Worm (Caenorhabditis elegans) whole organism, midembryonic: ENCODE data around the gene Y53C12B.1.

ENCODE experiments used
- T22C8.4 ChIP-seq: fragments of 200-800 bp; sonication (Bioruptor generic); IDR thresholded peaks from 2 replicates; pipeline ENCODE4 v1.3.6; 2022; ENCODE audit warnings: missing genetic modification characterization, missing compliant biosample characterization
- cog-1 ChIP-seq: sonication (generic microtip); optimal IDR thresholded peaks from 2 replicates; lab custom pipeline; 2016; ENCODE audit warnings: missing genetic modification characterization, missing compliant biosample characterization
- flt-1 ChIP-seq: fragments of 200-800 bp; sonication (Bioruptor generic); IDR thresholded peaks from 2 replicates; pipeline ENCODE4 v1.3.6; 2022; ENCODE audit warnings: missing genetic modification characterization, missing compliant biosample characterization
- klf-2 ChIP-seq: fragments of 200-800 bp; sonication (Bioruptor generic); conservative IDR thresholded peaks from 2 replicates; pipeline ENCODE4 v1.3.6; 2022; ENCODE audit warnings: missing genetic modification reagents, missing genetic modification characterization, missing compliant biosample characterization
- med-1 ChIP-seq: sonication (generic microtip); optimal IDR thresholded peaks from 2 replicates; lab custom pipeline; 2017; ENCODE audit warnings: missing genetic modification characterization, mild to moderate bottlenecking, missing compliant biosample characterization, antibody characterized with exemption, missing genetic modification reagents; ENCODE audit not compliant: insufficient read depth
- ref-1 ChIP-seq: fragments of 200-800 bp; sonication (Bioruptor generic); conservative IDR thresholded peaks from 2 replicates; pipeline ENCODE4 v1.3.6; 2022; ENCODE audit warnings: missing genetic modification reagents, missing genetic modification characterization, missing compliant biosample characterization
- tab-1 ChIP-seq: fragments of 200-800 bp; sonication (Bioruptor generic); IDR thresholded peaks from 2 replicates; pipeline ENCODE4 v1.3.6; 2022; ENCODE audit warnings: missing genetic modification characterization, missing compliant biosample characterization
- ztf-23 ChIP-seq: fragments of 200-800 bp; sonication (Bioruptor generic); IDR thresholded peaks from 2 replicates; pipeline ENCODE4 v1.3.6; 2022; ENCODE audit warnings: missing genetic modification reagents, missing genetic modification characterization, missing compliant biosample characterization
- ztf-29 ChIP-seq: fragments of 200-800 bp; sonication (Bioruptor generic); IDR thresholded peaks from 2 replicates; pipeline ENCODE4 v1.3.6; 2022; ENCODE audit warnings: missing genetic modification reagents, missing genetic modification characterization, missing compliant biosample characterization

Gene Y53C12B.1

DNA sequence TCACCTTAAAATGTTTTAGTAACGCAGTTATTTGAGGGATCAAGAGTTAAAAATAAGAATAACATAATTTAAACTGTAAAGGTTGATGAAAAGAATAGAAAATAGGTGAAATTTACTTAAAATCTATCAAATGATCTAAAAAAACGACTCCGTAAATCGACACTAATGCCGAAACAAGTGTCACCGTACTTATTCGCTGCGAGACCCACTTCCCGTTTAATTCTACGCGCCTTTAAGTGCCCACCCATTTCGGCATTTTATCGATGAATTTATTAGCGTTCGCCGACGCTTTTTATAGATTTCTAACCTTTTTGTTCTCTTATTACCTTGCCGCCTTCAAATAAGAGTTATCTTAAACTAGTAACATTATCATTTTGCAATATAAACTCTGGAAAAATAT, at the start of gene Y53C12B.1, which contains the start of gene nos-3:
Gene Y53C12B.1, minus strand, starts transcription at position 10 of the 400 bp plus-strand sequence.
Gene nos-3, plus strand, starts transcription at position 248 of the 400 bp plus-strand sequence.
- no peak for TF ChIP-seq ref-1 (GFP tag; lab: Robert Waterston, UW)
- 0 out of 2 replicates have a peak, but pooled peaks have one; percentile 11 for TF ChIP-seq flt-1
- no peak for TF ChIP-seq med-1
- TF ChIP-seq tab-1 (GFP tag; lab: Robert Waterston, UW): no peak
- no peak for TF ChIP-seq T22C8.4 (GFP tag; lab: Robert Waterston, UW)
- TF ChIP-seq klf-2 (GFP tag; lab: Robert Waterston, UW): no peak
- no peak for TF ChIP-seq ztf-23
- no peak for TF ChIP-seq ztf-29 (GFP tag; lab: Robert Waterston, UW)
- TF ChIP-seq cog-1: peak; percentile 83

DNA sequence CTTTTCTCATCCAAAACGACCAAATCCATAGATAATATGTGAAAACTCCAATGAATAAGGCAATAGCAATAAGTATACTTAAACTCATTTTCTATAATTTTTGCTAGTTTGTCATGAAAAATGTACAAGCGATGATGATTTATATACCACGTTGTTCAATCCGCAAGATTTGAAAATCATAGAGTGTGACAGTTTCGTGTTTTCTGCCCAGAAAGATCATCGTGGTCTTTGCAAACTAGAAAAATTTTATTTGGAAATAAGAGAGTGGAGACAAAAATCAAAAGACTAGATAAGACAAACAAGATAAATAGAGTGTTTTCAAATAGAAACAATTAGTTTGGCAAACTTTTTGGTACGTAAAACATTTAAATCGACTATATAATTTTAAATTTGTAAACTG, 47.3 kb upstream of the Y53C12B.1 start, which contains the start of gene cyp-13A3:
Gene cyp-13A3, minus strand, starts transcription at position 101 of the 400 bp plus-strand sequence.
- TF ChIP-seq klf-2 (GFP tag; lab: Robert Waterston, UW): no peak
- TF ChIP-seq T22C8.4 (GFP tag; lab: Robert Waterston, UW): no peak
- no peak for TF ChIP-seq cog-1
- TF ChIP-seq flt-1: no peak
- no peak for TF ChIP-seq ztf-29 (GFP tag; lab: Robert Waterston, UW)
- no peak for TF ChIP-seq ztf-23
- no peak for TF ChIP-seq ref-1 (GFP tag; lab: Robert Waterston, UW)
- TF ChIP-seq med-1: no peak
- TF ChIP-seq tab-1 (GFP tag; lab: Robert Waterston, UW): no peak

DNA sequence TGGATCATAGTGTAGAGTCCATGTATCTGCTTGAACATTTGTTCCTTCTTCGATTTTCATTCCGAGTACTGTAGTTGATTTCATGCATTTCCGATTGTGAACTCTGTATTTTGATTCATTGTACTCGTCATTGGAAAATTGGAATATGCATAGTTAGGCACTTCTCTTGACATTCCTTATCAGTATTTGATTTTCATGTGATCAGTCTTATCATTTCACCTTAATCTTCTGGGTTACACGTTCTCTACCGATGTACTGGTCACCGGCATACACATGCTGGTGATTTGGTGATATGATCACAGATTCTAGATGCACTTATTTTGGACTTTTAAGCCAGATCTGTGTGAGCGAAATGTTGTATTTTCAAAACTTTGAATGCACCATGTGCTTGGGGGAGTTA, 45.3 kb upstream of the Y53C12B.1 start:
- TF ChIP-seq ref-1 (GFP tag; lab: Robert Waterston, UW) (no peak), tab-1 (GFP tag; lab: Robert Waterston, UW) (no peak), klf-2 (GFP tag; lab: Robert Waterston, UW) (no peak), cog-1 (no peak), flt-1 (no peak), ztf-29 (GFP tag; lab: Robert Waterston, UW) (no peak), med-1 (no peak), ztf-23 (no peak), T22C8.4 (GFP tag; lab: Robert Waterston, UW) (no peak)

DNA sequence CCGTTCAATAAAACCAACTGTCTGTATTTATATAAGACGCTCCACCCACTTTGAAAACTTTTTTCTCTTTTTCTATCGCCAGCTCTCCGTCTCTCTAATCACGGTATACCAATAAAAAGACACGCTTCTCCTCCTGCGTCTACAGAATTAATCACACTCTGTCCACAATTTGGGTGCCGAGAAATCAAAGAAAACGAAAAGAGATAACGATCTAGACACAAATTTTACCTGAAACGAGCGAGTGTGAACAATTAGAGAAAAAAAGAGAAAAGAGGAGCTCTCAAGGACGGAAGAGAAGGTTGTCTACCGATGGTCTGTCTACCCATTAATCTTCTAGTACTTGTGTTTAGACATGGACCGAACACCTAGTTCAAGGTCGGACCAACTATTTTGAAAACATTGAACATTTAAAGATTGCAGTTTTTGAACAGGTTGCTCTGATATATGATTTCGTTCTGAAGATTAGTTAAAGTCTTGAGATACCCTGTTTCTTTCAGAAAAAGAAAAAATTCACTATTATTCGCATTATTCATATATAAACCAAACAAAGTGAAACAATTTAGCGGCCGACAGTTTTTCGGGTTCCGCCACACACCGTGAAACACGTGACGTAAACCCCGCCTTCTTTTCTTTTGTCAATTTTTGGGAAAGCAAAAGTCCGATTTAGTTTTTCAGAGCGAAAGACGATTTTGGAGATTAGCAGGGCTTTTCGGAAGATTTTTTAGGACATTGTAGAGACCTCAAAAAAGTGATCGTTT, 41.7 kb upstream of the Y53C12B.1 start, which contains the start of gene cyp-13A2:
Gene cyp-13A2, minus strand, starts transcription at position 235 of the 758 bp plus-strand sequence.
- TF ChIP-seq ref-1 (GFP tag; lab: Robert Waterston, UW): no peak
- TF ChIP-seq cog-1: no peak
- TF ChIP-seq ztf-23: no peak
- TF ChIP-seq flt-1: no peak
- TF ChIP-seq T22C8.4 (GFP tag; lab: Robert Waterston, UW): no peak
- no peak for TF ChIP-seq tab-1 (GFP tag; lab: Robert Waterston, UW)
- TF ChIP-seq ztf-29 (GFP tag; lab: Robert Waterston, UW): no peak
- TF ChIP-seq med-1: no peak
- no peak for TF ChIP-seq klf-2 (GFP tag; lab: Robert Waterston, UW)

DNA sequence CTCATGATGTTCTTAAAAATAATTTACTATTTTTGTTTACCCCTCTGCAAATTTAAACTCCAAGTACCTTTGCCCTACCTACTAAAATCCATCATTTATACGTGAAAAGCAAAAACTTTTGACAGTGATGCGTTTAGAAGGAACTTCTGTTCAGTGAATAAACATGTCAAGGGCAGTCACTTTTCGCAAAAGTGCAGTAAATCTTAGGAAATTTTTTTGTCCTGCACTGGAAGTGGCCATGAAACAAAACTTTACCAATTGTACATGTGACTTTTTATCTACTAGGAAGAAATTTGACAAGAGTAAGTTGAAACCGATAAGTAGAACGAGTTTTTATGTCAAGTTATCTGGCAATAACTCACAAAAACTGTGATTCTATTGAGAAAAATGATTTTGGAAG, 40.3 kb upstream of the Y53C12B.1 start:
- TF ChIP-seq flt-1: no peak
- no peak for TF ChIP-seq ztf-23
- TF ChIP-seq tab-1 (GFP tag; lab: Robert Waterston, UW): no peak
- TF ChIP-seq med-1: no peak
- TF ChIP-seq cog-1: no peak
- no peak for TF ChIP-seq T22C8.4 (GFP tag; lab: Robert Waterston, UW)

DNA sequence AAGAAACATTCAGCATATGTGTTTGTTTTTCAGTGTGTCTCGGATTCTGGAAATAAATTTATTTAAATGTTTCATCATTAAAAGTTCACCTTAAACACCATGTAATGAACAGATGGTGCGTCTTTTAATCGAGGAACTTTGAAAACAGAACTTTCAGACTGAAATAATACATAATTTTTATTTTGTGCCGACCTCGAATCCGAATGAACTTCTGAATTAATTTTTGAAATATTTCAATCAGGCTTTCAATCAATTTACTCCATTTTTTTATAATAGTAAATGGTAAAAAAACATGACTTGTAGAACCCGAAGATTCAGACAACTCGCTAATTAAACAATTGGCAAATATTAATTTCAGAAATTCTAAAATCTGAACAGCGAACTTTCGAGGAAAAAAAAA, 36.5 kb upstream of the Y53C12B.1 start, which contains the start of gene T10B9.14:
Gene T10B9.14, minus strand, starts transcription at position 101 of the 400 bp plus-strand sequence.
- TF ChIP-seq ztf-23: no peak
- TF ChIP-seq flt-1: no peak
- TF ChIP-seq T22C8.4 (GFP tag; lab: Robert Waterston, UW): no peak

DNA sequence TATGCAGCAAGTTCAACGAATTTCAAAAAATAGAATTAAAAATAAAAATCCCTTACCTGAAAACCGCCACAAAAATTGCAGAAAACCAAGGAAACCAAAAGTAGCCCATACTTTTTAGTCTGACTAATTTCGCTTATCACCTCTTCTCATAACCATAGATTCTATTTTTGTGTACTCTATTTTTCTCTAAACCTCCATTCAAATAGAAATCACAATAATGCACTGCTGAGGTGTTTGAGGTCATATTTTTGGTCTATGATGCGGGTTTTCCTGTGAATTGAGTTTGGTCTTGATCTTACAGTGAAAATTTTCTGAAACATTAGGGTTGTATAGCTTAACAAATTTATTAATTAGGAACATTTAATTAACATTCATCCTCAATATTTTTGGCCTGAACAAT, 36.0 kb upstream of the Y53C12B.1 start, which contains the start of gene cyp-13A1:
Gene cyp-13A1, minus strand, starts transcription at position 156 of the 400 bp plus-strand sequence.
- no peak for TF ChIP-seq ref-1 (GFP tag; lab: Robert Waterston, UW)
- no peak for TF ChIP-seq med-1
- no peak for TF ChIP-seq tab-1 (GFP tag; lab: Robert Waterston, UW)
- TF ChIP-seq ztf-23: no peak
- TF ChIP-seq klf-2 (GFP tag; lab: Robert Waterston, UW): no peak
- no peak for TF ChIP-seq T22C8.4 (GFP tag; lab: Robert Waterston, UW)
- no peak for TF ChIP-seq cog-1
- no peak for TF ChIP-seq ztf-29 (GFP tag; lab: Robert Waterston, UW)
- no peak for TF ChIP-seq flt-1

DNA sequence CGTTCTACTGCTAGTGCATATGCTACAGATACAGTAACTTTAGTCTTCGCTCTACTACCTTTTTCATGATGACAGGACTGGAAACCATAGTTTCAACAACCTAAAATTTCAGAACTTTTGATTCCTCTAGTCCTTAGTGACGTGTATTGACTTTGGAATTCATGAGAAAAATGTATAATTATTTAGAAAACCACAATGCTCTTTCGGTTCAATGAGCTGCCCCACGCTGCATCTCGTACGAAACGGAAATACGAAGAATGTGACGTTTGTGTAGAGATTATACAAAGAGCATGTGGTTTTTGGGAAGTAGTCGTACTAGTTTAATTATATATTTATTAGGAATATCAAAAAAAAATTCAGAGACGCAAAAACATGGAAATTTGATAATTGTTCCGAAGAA, 32.6 kb upstream of the Y53C12B.1 start:
- no peak for TF ChIP-seq klf-2 (GFP tag; lab: Robert Waterston, UW)
- no peak for TF ChIP-seq ztf-29 (GFP tag; lab: Robert Waterston, UW)
- no peak for TF ChIP-seq flt-1
- TF ChIP-seq cog-1: no peak
- TF ChIP-seq med-1: no peak
- no peak for TF ChIP-seq ztf-23
- TF ChIP-seq ref-1 (GFP tag; lab: Robert Waterston, UW): no peak

DNA sequence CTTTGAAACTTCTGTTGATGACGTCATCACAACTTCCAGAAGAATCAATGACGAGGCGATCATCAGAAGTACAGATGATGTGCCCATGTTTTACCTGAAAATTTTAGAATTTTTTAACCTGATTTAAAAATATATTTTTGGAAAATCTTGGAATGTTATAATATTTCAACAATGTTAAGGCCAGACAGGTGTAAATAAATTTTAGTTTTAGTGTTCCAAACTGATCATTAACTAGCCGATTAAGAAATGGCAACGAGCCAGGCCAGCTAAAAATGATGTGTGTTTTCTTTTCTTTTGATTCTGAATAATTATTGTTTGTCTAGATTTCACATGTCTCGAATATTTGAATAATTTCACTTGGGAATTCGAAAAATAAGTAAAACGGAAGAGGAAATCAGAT, 29.9 kb upstream of the Y53C12B.1 start, which contains the start of gene T10B9.9:
Gene T10B9.9, minus strand, starts transcription at position 101 of the 400 bp plus-strand sequence.
- TF ChIP-seq cog-1 (no peak), flt-1 (no peak), med-1 (no peak), ztf-29 (GFP tag; lab: Robert Waterston, UW) (no peak), ztf-23 (no peak), tab-1 (GFP tag; lab: Robert Waterston, UW) (no peak), ref-1 (GFP tag; lab: Robert Waterston, UW) (no peak), T22C8.4 (GFP tag; lab: Robert Waterston, UW) (no peak), klf-2 (GFP tag; lab: Robert Waterston, UW) (no peak)

DNA sequence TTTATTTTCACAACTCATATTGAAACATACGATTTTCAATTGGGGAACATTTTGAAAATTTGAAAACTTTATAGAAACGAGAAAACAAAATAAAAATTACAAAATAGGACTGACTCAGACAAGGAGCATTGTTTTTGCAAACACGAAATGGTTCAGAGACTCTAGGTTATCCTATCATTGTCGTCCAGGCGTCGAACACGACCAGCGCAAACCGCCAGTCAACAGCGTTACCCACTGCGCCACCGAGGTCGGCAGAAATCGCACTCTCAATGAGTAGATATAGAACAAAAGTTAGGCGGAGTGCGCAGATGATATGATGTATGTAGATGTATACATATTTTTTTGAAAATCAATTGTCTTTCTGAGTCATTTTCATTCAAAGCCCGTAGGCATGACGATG, 28.8 kb upstream of the Y53C12B.1 start:
- TF ChIP-seq med-1: peak; percentile 63
- TF ChIP-seq ztf-29 (GFP tag; lab: Robert Waterston, UW): peak; percentile 84
- TF ChIP-seq cog-1: peak; percentile 47
- TF ChIP-seq T22C8.4 (GFP tag; lab: Robert Waterston, UW): peak; percentile 81
- peak; percentile 94 for TF ChIP-seq tab-1 (GFP tag; lab: Robert Waterston, UW)
- peak; percentile 94 for TF ChIP-seq flt-1
- peak; percentile 92 for TF ChIP-seq klf-2 (GFP tag; lab: Robert Waterston, UW)
- TF ChIP-seq ztf-23: peak; percentile 90
- peak; percentile 79 for TF ChIP-seq ref-1 (GFP tag; lab: Robert Waterston, UW)
